Fruit fly (Drosophila melanogaster): Measurements from ENCODE around the gene pn.

The pn gene

dm6 chrX:2155868-2156267 is 25.1 kb upstream of the pn start (continued):
- no peak for TF ChIP-seq pros (GFP tag; optimal IDR thresholded peaks at IDR 0.05)
- TF ChIP-seq CG1024 (GFP tag; IDR thresholded peaks at IDR 0.05) = 0 out of 2 replicates have a peak, but pooled peaks have one; percentile 21
- TF ChIP-seq Stat92E (GFP tag; optimal IDR thresholded peaks at IDR 0.05) = peak in 1 of 3 experiments; percentile 2
- TF ChIP-seq YL-1 (GFP tag; optimal IDR thresholded peaks at IDR 0.05) = peak; percentile 32
- peak in 1 of 2 experiments; percentile 85 for TF ChIP-seq Pdp1 (GFP tag; optimal IDR thresholded peaks at IDR 0.05)
- no peak for TF ChIP-seq CG15011 (GFP tag; optimal IDR thresholded peaks at IDR 0.05)
- TF ChIP-seq CG10267 (tag; optimal IDR thresholded peaks at IDR 0.05) = peak; percentile 20
- TF ChIP-seq lmd (GFP tag; IDR thresholded peaks at IDR 0.05) = no peak
- TF ChIP-seq row (GFP tag; IDR thresholded peaks at IDR 0.05) = peak; percentile 64
- TF ChIP-seq sd (tag; optimal IDR thresholded peaks at IDR 0.05) = peak; percentile 43
- 0 out of 2 replicates have a peak, but pooled peaks have one; percentile 8 for TF ChIP-seq Xrp1 (GFP tag; IDR thresholded peaks at IDR 0.05)
- peak; percentile 76; the same call in 2 of the 3 replicates for TF ChIP-seq CG2199 (GFP tag; IDR thresholded peaks at IDR 0.05)
- TF ChIP-seq CG1603 (tag; optimal IDR thresholded peaks at IDR 0.05) = peak; percentile 20
- no peak for TF ChIP-seq Antp (GFP tag; optimal IDR thresholded peaks at IDR 0.05)
- TF ChIP-seq gcm (GFP tag; optimal IDR thresholded peaks at IDR 0.05) = peak; percentile 14
- peak; percentile 54 to 70 for TF ChIP-seq Trl (optimal IDR thresholded peaks at IDR 0.05)
- TF ChIP-seq Trl (GFP tag; optimal IDR thresholded peaks at IDR 0.05) = peak; percentile 45
- TF ChIP-seq sens (GFP tag) = peak; percentile 76
- no peak for TF ChIP-seq CG6689 (GFP tag; IDR thresholded peaks at IDR 0.05)

dm6 chrX:2157929-2158610 is 22.9 kb upstream of the pn start:
- no peak for TF ChIP-seq CG4730 (GFP tag; IDR thresholded peaks at IDR 0.05)
- no peak for TF ChIP-seq otp (GFP tag; IDR thresholded peaks at IDR 0.05)
- TF ChIP-seq Dip2 (GFP tag; IDR thresholded peaks at IDR 0.05) = no peak
- no peak for TF ChIP-seq Optix (GFP tag; IDR thresholded peaks at IDR 0.05)
- no peak for TF ChIP-seq CG9932 (GFP tag; IDR thresholded peaks at IDR 0.05)
- no peak for TF ChIP-seq Hsf (GFP tag; optimal IDR thresholded peaks at IDR 0.05)
- TF ChIP-seq chinmo (GFP tag; IDR thresholded peaks at IDR 0.05; ENCODE audit: partially characterized antibody) = peak; percentile 48; the same call in 1 of the 4 replicates
- peak; percentile 96 for TF ChIP-seq cg (GFP tag; optimal IDR thresholded peaks at IDR 0.05)
- TF ChIP-seq hkb (optimal IDR thresholded peaks at IDR 0.05) = peak; percentile 50
- TF ChIP-seq hkb (GFP tag; IDR thresholded peaks at IDR 0.05) = no peak
- no peak for TF ChIP-seq jing (GFP tag; optimal IDR thresholded peaks at IDR 0.05)
- TF ChIP-seq Abd-B (GFP tag; optimal IDR thresholded peaks at IDR 0.05) = peak; percentile 8
- no peak for TF ChIP-seq CG4328 (GFP tag; optimal IDR thresholded peaks at IDR 0.05)
- no peak for TF ChIP-seq tin (GFP tag; optimal IDR thresholded peaks at IDR 0.05)
- TF ChIP-seq ERR (GFP tag; optimal IDR thresholded peaks at IDR 0.05) = no peak
- peak; percentile 36; the same call in 1 of the 3 replicates for TF ChIP-seq CG34422 (GFP tag; IDR thresholded peaks at IDR 0.05)
- TF ChIP-seq CG8478 (optimal IDR thresholded peaks at IDR 0.05) = peak; percentile 97
- no peak for TF ChIP-seq Spps (tag; optimal IDR thresholded peaks at IDR 0.05)
- no peak for TF ChIP-seq CG17612 (GFP tag; IDR thresholded peaks at IDR 0.05)
- TF ChIP-seq dmrt99B (tag; optimal IDR thresholded peaks at IDR 0.05) = no peak
- TF ChIP-seq CG10147 (GFP tag; optimal IDR thresholded peaks at IDR 0.05) = no peak
- peak; percentile 42 for TF ChIP-seq CG4617 (GFP tag; optimal IDR thresholded peaks at IDR 0.05; ENCODE audit: borderline replicate concordance)
- no peak for TF ChIP-seq CG7357 (GFP tag; IDR thresholded peaks at IDR 0.05)
- TF ChIP-seq CG16863 (GFP tag; optimal IDR thresholded peaks at IDR 0.05) = no peak
- TF ChIP-seq CG15479 (GFP tag; optimal IDR thresholded peaks at IDR 0.05) = peak; percentile 75
- TF ChIP-seq Aef1 (GFP tag; IDR thresholded peaks at IDR 0.05) = no peak
- TF ChIP-seq CG10321 (GFP tag; IDR thresholded peaks at IDR 0.05) = peak; percentile 93
- no peak for TF ChIP-seq CG10267 (tag; optimal IDR thresholded peaks at IDR 0.05)
- TF ChIP-seq CG12236 (GFP tag; optimal IDR thresholded peaks at IDR 0.05) = no peak
- TF ChIP-seq Elba2 (GFP tag; optimal IDR thresholded peaks at IDR 0.05) = peak; percentile 50
- TF ChIP-seq HmgD (GFP tag; optimal IDR thresholded peaks at IDR 0.05) = peak; percentile 4
- TF ChIP-seq YL-1 (GFP tag; optimal IDR thresholded peaks at IDR 0.05) = peak; percentile 23
- TF ChIP-seq yki (optimal IDR thresholded peaks at IDR 0.05) = no peak
- TF ChIP-seq sqz (GFP tag; optimal IDR thresholded peaks at IDR 0.05) = peak; percentile 29
